Worm (Caenorhabditis elegans): ENCODE measurements around the gene H12C20.7.

Gene H12C20.7

DNA sequence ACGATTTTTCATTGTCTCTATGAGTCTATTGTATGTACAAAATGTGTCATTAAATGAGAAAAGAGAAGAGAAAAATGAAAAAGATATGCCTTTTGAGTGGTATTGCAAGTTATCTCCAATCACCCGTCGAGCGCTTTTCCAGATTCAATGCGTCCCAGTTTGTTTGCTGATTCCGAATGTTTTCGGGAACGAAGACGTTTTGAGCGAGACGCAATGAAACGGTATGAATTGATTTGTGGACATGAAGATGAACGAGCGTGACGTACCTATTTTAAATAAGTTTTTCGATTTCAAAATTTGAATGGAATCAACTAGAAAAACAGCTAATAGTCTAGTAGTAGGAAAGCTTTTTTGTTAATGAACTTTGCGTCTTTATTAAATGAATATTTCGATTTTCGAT, 44.0 kb upstream of the H12C20.7 start:
- TF ChIP-seq unc-62 (GFP tag; optimal IDR thresholded peaks at IDR 0.05 in 1 of 2) (peak in 1 of 2 experiments; percentile 45), unc-62 (tag; optimal IDR thresholded peaks at IDR 0.05) (no peak), ceh-62 (tag; optimal IDR thresholded peaks at IDR 0.05) (no peak), zfp-3 (GFP tag; conservative IDR thresholded peaks at IDR 0.05) (0 out of 2 replicates have a peak, but pooled peaks have one; percentile 71), madf-5 (GFP tag; IDR thresholded peaks at IDR 0.05) (0 out of 4 replicates have a peak, but pooled peaks of 1 of the 2 experiments have one; percentile 11), aha-1 (tag) (peak; percentile 84), F10B5.3 (tag; optimal IDR thresholded peaks at IDR 0.05) (no peak), nhr-10 (tag; optimal IDR thresholded peaks at IDR 0.05) (peak; percentile 24), ama-1 (optimal IDR thresholded peaks at IDR 0.05) (peak; percentile 67), lin-15B (tag; optimal IDR thresholded peaks at IDR 0.05) (no peak)

DNA sequence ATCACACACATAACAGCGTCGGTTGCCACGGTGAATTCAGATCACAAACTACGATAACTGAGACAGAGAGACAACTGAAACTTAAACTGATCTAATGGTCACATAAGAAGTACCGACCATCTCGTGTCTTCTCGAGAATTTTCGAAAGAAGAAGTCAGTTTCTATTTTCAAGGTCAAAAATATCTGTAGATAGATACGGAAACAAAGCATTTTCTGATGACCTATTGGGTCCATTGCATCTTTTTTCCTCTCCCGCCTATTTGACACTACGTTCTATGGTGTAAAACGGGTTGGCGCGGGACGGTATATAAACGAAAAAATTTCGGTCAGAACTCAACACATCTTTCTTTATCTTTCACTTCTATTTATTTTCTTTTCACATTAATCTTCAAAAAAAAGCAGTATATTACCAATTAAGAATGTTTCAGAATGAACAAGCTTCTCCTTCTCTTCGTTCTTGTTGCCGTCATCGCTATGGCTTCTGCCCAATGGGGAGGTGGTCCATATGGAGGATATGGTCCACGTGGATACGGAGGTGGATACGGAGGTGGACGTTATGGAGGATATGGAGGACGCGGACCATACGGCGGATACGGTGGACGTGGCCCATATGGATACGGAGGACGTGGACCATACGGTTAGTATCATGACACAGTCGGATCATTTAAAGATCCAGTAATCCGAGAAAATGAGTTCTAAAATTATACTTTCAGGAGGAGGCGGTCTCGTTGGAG, 43.3 kb upstream of the H12C20.7 start, which contains the start of gene nlp-24:
TSS of gene nlp-24 (plus strand) at position 429 of the 734 bp plus-strand sequence.
- no peak for TF ChIP-seq mxl-2 (GFP tag; conservative IDR thresholded peaks at IDR 0.05)
- no peak for TF ChIP-seq ztf-7 (tag; optimal IDR thresholded peaks at IDR 0.05)
- TF ChIP-seq ama-1 (optimal IDR thresholded peaks at IDR 0.05) = no peak
- TF ChIP-seq unc-62 (GFP tag; optimal IDR thresholded peaks at IDR 0.05 in 1 of 2) = no peak
- peak; percentile 7 for TF ChIP-seq unc-62 (tag; optimal IDR thresholded peaks at IDR 0.05)
- peak; percentile 30 for TF ChIP-seq hlh-30 (tag; optimal IDR thresholded peaks at IDR 0.05; ENCODE audit: insufficient read depth)
- peak in 1 of 2 experiments; percentile 4 for TF ChIP-seq lsy-2 (tag; optimal IDR thresholded peaks at IDR 0.05)
- peak; percentile 40 for TF ChIP-seq nhr-28 (tag; optimal IDR thresholded peaks at IDR 0.05)
- no peak; the same call in 1 of the 2 replicates for TF ChIP-seq lin-1 (GFP tag; IDR thresholded peaks at IDR 0.05)
- no peak for TF ChIP-seq zfp-3 (GFP tag; conservative IDR thresholded peaks at IDR 0.05)
- TF ChIP-seq mes-2 (tag; optimal IDR thresholded peaks at IDR 0.05; ENCODE audit: poor library complexity, severe bottlenecking) = peak; percentile 14
- peak; percentile 36 for TF ChIP-seq dve-1 (tag; optimal IDR thresholded peaks at IDR 0.05; ENCODE audit: insufficient read depth)
- TF ChIP-seq hlh-11 (tag; optimal IDR thresholded peaks at IDR 0.05) = peak; percentile 22
- TF ChIP-seq nhr-48 (tag; optimal IDR thresholded peaks at IDR 0.05) = no peak
- no peak for TF ChIP-seq lin-29 (GFP tag; IDR thresholded peaks at IDR 0.05)
- peak; percentile 79 for TF ChIP-seq nhr-25 (tag; optimal IDR thresholded peaks at IDR 0.05; ENCODE audit: borderline replicate concordance, insufficient read depth)
- no peak for TF ChIP-seq Y5F2A.4 (GFP tag; optimal IDR thresholded peaks at IDR 0.05)
- no peak for TF ChIP-seq lin-15B (tag; optimal IDR thresholded peaks at IDR 0.05)
- TF ChIP-seq dmd-6 (GFP tag; IDR thresholded peaks at IDR 0.05) = peak; percentile 45
- peak; percentile 16 for TF ChIP-seq nhr-76 (tag; optimal IDR thresholded peaks at IDR 0.05)
- TF ChIP-seq nhr-111 (GFP tag; optimal IDR thresholded peaks at IDR 0.05) = no peak
- no peak for TF ChIP-seq madf-9 (GFP tag; conservative IDR thresholded peaks at IDR 0.05)
- peak; percentile 5 for TF ChIP-seq rbr-2 (tag; optimal IDR thresholded peaks at IDR 0.05)
- peak; percentile 37; the same call in 1 of the 2 replicates for TF ChIP-seq nhr-42 (GFP tag; IDR thresholded peaks at IDR 0.05)
- TF ChIP-seq skn-1 (tag; optimal IDR thresholded peaks at IDR 0.05) = no peak
- no peak for TF ChIP-seq nhr-77 (tag; optimal IDR thresholded peaks at IDR 0.05)
- TF ChIP-seq aly-2 (tag; optimal IDR thresholded peaks at IDR 0.05) = no peak

DNA sequence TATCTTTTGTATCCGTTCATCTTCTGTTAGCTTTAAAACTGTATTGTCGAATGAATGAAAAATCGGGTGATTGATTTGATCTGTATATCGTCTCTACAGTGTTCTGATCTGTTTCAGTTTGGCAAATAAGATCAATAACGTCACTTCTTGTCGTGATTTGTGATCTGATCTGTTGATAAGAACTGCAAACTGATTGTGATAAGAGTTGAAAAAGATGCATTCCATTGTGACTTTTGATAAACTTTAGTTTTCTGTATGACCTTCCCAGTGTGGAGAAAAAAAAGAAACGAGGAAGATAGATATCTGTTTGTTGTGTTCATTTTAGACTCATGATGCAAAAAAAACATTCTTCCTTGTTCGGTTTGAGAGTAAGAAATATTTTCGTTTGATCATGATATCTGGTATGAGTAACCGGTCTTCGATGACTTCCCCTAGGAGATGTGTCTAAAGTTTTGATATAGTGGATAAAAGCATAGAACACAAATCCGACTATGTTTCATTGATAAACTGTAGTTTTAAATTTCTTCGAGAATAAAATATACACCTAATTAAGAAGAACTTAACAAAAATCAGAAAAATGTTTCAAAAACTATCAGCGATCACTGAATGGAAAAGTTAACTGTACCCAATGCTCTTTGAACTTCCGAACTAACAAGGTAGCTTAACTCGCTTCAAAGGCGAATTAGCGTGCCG, 42.2 kb upstream of the H12C20.7 start:
- TF ChIP-seq nhr-28 (tag; optimal IDR thresholded peaks at IDR 0.05) (peak; percentile 68), egl-43 (GFP tag; IDR thresholded peaks at IDR 0.05) (no peak), mep-1 (tag; optimal IDR thresholded peaks at IDR 0.05) (peak; percentile 26), R02D3.7 (tag; optimal IDR thresholded peaks at IDR 0.05) (no peak), hlh-30 (tag; optimal IDR thresholded peaks at IDR 0.05; ENCODE audit: insufficient read depth) (peak; percentile 76), hlh-11 (tag; optimal IDR thresholded peaks at IDR 0.05) (peak; percentile 52), php-3 (GFP tag; IDR thresholded peaks at IDR 0.05) (0 out of 2 replicates have a peak, but pooled peaks have one; percentile 16), hif-1 (tag; optimal IDR thresholded peaks at IDR 0.05) (no peak), aha-1 (tag) (peak; percentile 93), lsy-2 (tag; optimal IDR thresholded peaks at IDR 0.05) (peak in 1 of 2 experiments; percentile 37), lir-3 (tag; optimal IDR thresholded peaks at IDR 0.05) (no peak), set-16 (GFP tag; IDR thresholded peaks at IDR 0.05) (no peak), zfp-3 (GFP tag; conservative IDR thresholded peaks at IDR 0.05) (no peak), tra-1 (GFP tag; IDR thresholded peaks at IDR 0.05) (no peak), nhr-111 (GFP tag; optimal IDR thresholded peaks at IDR 0.05) (no peak), dmd-6 (GFP tag; IDR thresholded peaks at IDR 0.05) (peak; percentile 85), dve-1 (tag; optimal IDR thresholded peaks at IDR 0.05; ENCODE audit: insufficient read depth) (peak; percentile 81), F26F4.8 (GFP tag; conservative IDR thresholded peaks at IDR 0.05) (no peak), mxl-3 (GFP tag; optimal IDR thresholded peaks at IDR 0.05) (peak; percentile 50), nhr-48 (tag; optimal IDR thresholded peaks at IDR 0.05) (peak; percentile 65), ctbp-1 (GFP tag; IDR thresholded peaks at IDR 0.05) (no peak), ztf-7 (tag; optimal IDR thresholded peaks at IDR 0.05) (no peak), nhr-25 (tag; optimal IDR thresholded peaks at IDR 0.05; ENCODE audit: borderline replicate concordance, insufficient read depth) (peak; percentile 85)

Data from whole organism, L4 larva.